Fruit fly (Drosophila melanogaster): Measurements from ENCODE around the gene Hira.

Hira gene

DNA sequence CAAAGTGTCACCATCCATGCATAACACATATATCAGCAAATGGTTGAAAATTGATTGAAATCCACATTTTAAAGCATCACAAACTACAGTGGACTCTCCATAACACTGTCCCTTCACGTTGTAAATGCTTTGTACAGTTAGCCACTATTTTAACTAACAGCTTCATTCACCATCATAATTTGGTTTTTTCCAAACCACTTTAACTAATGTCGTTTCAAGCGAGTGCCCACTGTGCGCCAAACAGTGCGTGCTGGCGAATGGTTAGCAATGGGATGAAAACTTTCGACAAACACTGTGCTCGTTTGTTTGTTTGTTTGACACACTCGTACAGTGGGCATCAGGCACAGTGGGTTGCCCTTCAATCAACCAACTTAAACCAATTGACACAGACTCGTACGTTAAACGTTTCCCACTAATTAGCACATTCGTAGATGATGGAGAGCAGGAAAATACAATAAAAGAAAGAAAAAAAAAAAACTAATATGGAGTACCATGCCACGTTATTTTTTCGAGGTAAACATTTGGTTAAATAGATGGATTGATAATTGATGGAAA lies 21.6 kb upstream of the Hira start (continued):
- peak; percentile 18 for TF ChIP-seq pzg (GFP tag; optimal IDR thresholded peaks at IDR 0.05)
- TF ChIP-seq run (tag; optimal IDR thresholded peaks at IDR 0.05) = peak; percentile 59
- peak; percentile 88 for TF ChIP-seq gt (GFP tag; IDR thresholded peaks at IDR 0.05)
- peak; percentile 87 for TF ChIP-seq CG17361 (GFP tag; IDR thresholded peaks at IDR 0.05)
- TF ChIP-seq jigr1 (GFP tag; IDR thresholded peaks at IDR 0.05) = peak; percentile 89
- peak; percentile 83 for TF ChIP-seq CG10147 (GFP tag; optimal IDR thresholded peaks at IDR 0.05)
- TF ChIP-seq Ravus (GFP tag; IDR thresholded peaks at IDR 0.05) = peak; percentile 86
- TF ChIP-seq h (optimal IDR thresholded peaks at IDR 0.05) = no peak
- TF ChIP-seq Lpt (GFP tag; optimal IDR thresholded peaks at IDR 0.05) = no peak
- peak; percentile 92 for TF ChIP-seq sob (GFP tag; IDR thresholded peaks at IDR 0.05)
- TF ChIP-seq CG7556 (GFP tag; optimal IDR thresholded peaks at IDR 0.05) = peak; percentile 81
- TF ChIP-seq pho (GFP tag; optimal IDR thresholded peaks at IDR 0.05) = peak; percentile 92
- TF ChIP-seq pnt (GFP tag; optimal IDR thresholded peaks at IDR 0.05) = peak; percentile 79
- peak; percentile 83 for TF ChIP-seq fu2 (GFP tag; optimal IDR thresholded peaks at IDR 0.05)
- no peak for TF ChIP-seq ac (GFP tag; optimal IDR thresholded peaks at IDR 0.05)
- peak; percentile 85 for TF ChIP-seq Blimp-1 (GFP tag; optimal IDR thresholded peaks at IDR 0.05)
- no peak for TF ChIP-seq Dref (GFP tag; IDR thresholded peaks at IDR 0.05)
- TF ChIP-seq pfk (GFP tag; optimal IDR thresholded peaks at IDR 0.05) = peak; percentile 7
- peak; percentile 78 for TF ChIP-seq vfl (GFP tag; optimal IDR thresholded peaks at IDR 0.05)
- peak; percentile 84 for TF ChIP-seq CG32767 (GFP tag; IDR thresholded peaks at IDR 0.05)
- TF ChIP-seq CG16815 (GFP tag; optimal IDR thresholded peaks at IDR 0.05) = peak; percentile 84
- TF ChIP-seq CG15479 (GFP tag; optimal IDR thresholded peaks at IDR 0.05) = no peak
- no peak for TF ChIP-seq z (GFP tag; IDR thresholded peaks at IDR 0.05)
- TF ChIP-seq en (GFP tag; optimal IDR thresholded peaks at IDR 0.05) = peak; percentile 61
- TF ChIP-seq CG13775 (GFP tag; optimal IDR thresholded peaks at IDR 0.05) = peak; percentile 76
- peak; percentile 95 for TF ChIP-seq CG14014 (GFP tag; IDR thresholded peaks at IDR 0.05)
- peak; percentile 90 for TF ChIP-seq CG17328 (GFP tag; IDR thresholded peaks at IDR 0.05)
- TF ChIP-seq B-H1 (GFP tag; IDR thresholded peaks at IDR 0.05) = peak; percentile 88
- peak; percentile 94 for TF ChIP-seq chm (GFP tag; IDR thresholded peaks at IDR 0.05)
- TF ChIP-seq CG12236 (GFP tag; optimal IDR thresholded peaks at IDR 0.05) = peak; percentile 79
- peak in 1 of 2 experiments; percentile 64 for TF ChIP-seq Hr78 (GFP tag; optimal IDR thresholded peaks at IDR 0.05)
- TF ChIP-seq CG15269 (tag; optimal IDR thresholded peaks at IDR 0.05) = peak; percentile 95
- peak; percentile 79 for TF ChIP-seq CG17912 (GFP tag; optimal IDR thresholded peaks at IDR 0.05)
- peak; percentile 93 for TF ChIP-seq CG4707 (GFP tag; optimal IDR thresholded peaks at IDR 0.05)
- peak; percentile 81 for TF ChIP-seq D19A (tag; optimal IDR thresholded peaks at IDR 0.05)
- peak in 1 of 2 experiments; percentile 96 for TF ChIP-seq eve (GFP tag; optimal IDR thresholded peaks at IDR 0.05)
- peak; percentile 87 for TF ChIP-seq CG11504 (tag; optimal IDR thresholded peaks at IDR 0.05)
- TF ChIP-seq br (optimal IDR thresholded peaks at IDR 0.05) = no peak
- TF ChIP-seq Dfd (GFP tag; optimal IDR thresholded peaks at IDR 0.05) = no peak
- peak; percentile 90 for TF ChIP-seq CG12744 (GFP tag; optimal IDR thresholded peaks at IDR 0.05)
- TF ChIP-seq MTF-1 (GFP tag; optimal IDR thresholded peaks at IDR 0.05; ENCODE audit: borderline replicate concordance) = peak; percentile 77
- peak; percentile 94 for TF ChIP-seq Hsf (GFP tag; optimal IDR thresholded peaks at IDR 0.05)
- TF ChIP-seq vnd (GFP tag; IDR thresholded peaks at IDR 0.05; ENCODE audit: partially characterized antibody) = no peak
- peak; percentile 86 for TF ChIP-seq oc (tag; optimal IDR thresholded peaks at IDR 0.05)
- TF ChIP-seq Chrac-16 (GFP tag; optimal IDR thresholded peaks at IDR 0.05) = peak; percentile 93
- peak; percentile 85 for TF ChIP-seq Gsc (GFP tag; IDR thresholded peaks at IDR 0.05)
- TF ChIP-seq CG2889 (GFP tag; IDR thresholded peaks at IDR 0.05) = peak; percentile 94
- peak; percentile 93 for TF ChIP-seq CG3847 (GFP tag; IDR thresholded peaks at IDR 0.05)
- peak; percentile 89 for TF ChIP-seq CG43689 (GFP tag; IDR thresholded peaks at IDR 0.05)
- peak; percentile 83 for TF ChIP-seq sqz (GFP tag; optimal IDR thresholded peaks at IDR 0.05)
- TF ChIP-seq zen2 (GFP tag; IDR thresholded peaks at IDR 0.05; ENCODE audit: partially characterized antibody) = no peak
